Fruit fly (Drosophila melanogaster) whole organism, embryonic: ENCODE measurements around the gene RpL24-like.

Experiments
- Adf1 ChIP-seq: fragments of 200-800 bp; sonication (Bioruptor generic); IDR thresholded peaks from 2 replicates; pipeline ENCODE4 v1.3.6; 2022; ENCODE audit warnings: missing biosample characterization, missing genetic modification characterization
- CG10462 ChIP-seq: fragments of 200-800 bp; sonication (Bioruptor generic); optimal IDR thresholded peaks from 2 replicates; lab custom pipeline; 2016; ENCODE audit warnings: missing biosample characterization, missing genetic modification characterization
- CG12391 ChIP-seq: fragments of 200-800 bp; sonication (Bioruptor generic); optimal IDR thresholded peaks from 3 replicates; lab custom pipeline; 2018; ENCODE audit warnings: missing biosample characterization, mild to moderate bottlenecking, missing genetic modification characterization, moderate library complexity
- CG13775 ChIP-seq: fragments of 200-800 bp; sonication (Bioruptor generic); optimal IDR thresholded peaks from 3 replicates; lab custom pipeline; 2017; ENCODE audit warnings: missing biosample characterization, mild to moderate bottlenecking, missing genetic modification characterization
- CG15514 ChIP-seq: fragments of 200-800 bp; sonication (Bioruptor generic); optimal IDR thresholded peaks from 3 replicates; lab custom pipeline; 2017; ENCODE audit warnings: missing biosample characterization, missing genetic modification characterization, mild to moderate bottlenecking, moderate library complexity, missing genetic modification reagents
- CG1602 ChIP-seq: fragments of 200-800 bp; sonication (Bioruptor generic); optimal IDR thresholded peaks from 3 replicates; lab custom pipeline; 2016; ENCODE audit warnings: missing biosample characterization, missing genetic modification characterization
- CG16863 ChIP-seq: fragments of 200-800 bp; sonication (Bioruptor generic); optimal IDR thresholded peaks from 3 replicates; lab custom pipeline; 2016; ENCODE audit warnings: missing biosample characterization, missing genetic modification characterization
- CG17361 ChIP-seq: fragments of 200-800 bp; sonication (Bioruptor generic); IDR thresholded peaks from 3 replicates; pipeline ENCODE4 v1.3.6; 2022; ENCODE audit warnings: missing biosample characterization, missing genetic modification characterization
- CG17385 ChIP-seq: fragments of 200-800 bp; sonication (Bioruptor generic); optimal IDR thresholded peaks from 3 replicates; lab custom pipeline; 2018; ENCODE audit warnings: missing biosample characterization, mild to moderate bottlenecking, missing genetic modification characterization
- CG18476 ChIP-seq: fragments of 200-800 bp; sonication (Bioruptor generic); optimal IDR thresholded peaks from 2 replicates; lab custom pipeline; 2016; ENCODE audit warnings: missing biosample characterization, mild to moderate bottlenecking, missing genetic modification characterization
- CG18619 ChIP-seq: fragments of 200-800 bp; sonication (Bioruptor generic); optimal IDR thresholded peaks from 3 replicates; lab custom pipeline; 2017; ENCODE audit warnings: missing biosample characterization, mild to moderate bottlenecking, missing genetic modification characterization
- CG18764 ChIP-seq: fragments of 200-800 bp; sonication (Bioruptor generic); optimal IDR thresholded peaks from 3 replicates; lab custom pipeline; 2016; ENCODE audit warnings: missing biosample characterization, missing genetic modification characterization
- CG2129 ChIP-seq: fragments of 200-800 bp; sonication (Bioruptor generic); IDR thresholded peaks from 2 replicates; pipeline ENCODE4 v1.3.6; 2022; ENCODE audit warnings: missing biosample characterization, missing genetic modification characterization; ENCODE audit not compliant: partially characterized antibody
- CG2712 ChIP-seq: fragments of 200-800 bp; optimal IDR thresholded peaks from 3 replicates; lab custom pipeline; 2019; ENCODE audit warnings: missing biosample characterization, mild to moderate bottlenecking, missing genetic modification characterization, moderate library complexity
- CG3281 ChIP-seq: fragments of 200-800 bp; sonication (Bioruptor generic); optimal IDR thresholded peaks from 3 replicates; lab custom pipeline; 2017; ENCODE audit warnings: missing biosample characterization, mild to moderate bottlenecking, missing genetic modification characterization
- CG4707 ChIP-seq: fragments of 200-800 bp; sonication (Bioruptor generic); optimal IDR thresholded peaks from 2 replicates; lab custom pipeline; 2018; ENCODE audit warnings: missing biosample characterization, mild to moderate bottlenecking, missing genetic modification characterization, moderate library complexity
- CG6689 ChIP-seq: fragments of 200-800 bp; sonication (Bioruptor generic); IDR thresholded peaks from 2 replicates; pipeline ENCODE4 v1.3.6; 2022; ENCODE audit warnings: missing biosample characterization, missing genetic modification characterization
- CG6765 ChIP-seq: fragments of 200-800 bp; sonication (Bioruptor generic); optimal IDR thresholded peaks from 3 replicates; lab custom pipeline; 2017; ENCODE audit warnings: missing biosample characterization, mild to moderate bottlenecking, missing genetic modification characterization
- CG7839 ChIP-seq: fragments of 200-800 bp; sonication (Bioruptor generic); optimal IDR thresholded peaks from 3 replicates; lab custom pipeline; 2018; ENCODE audit warnings: missing biosample characterization, mild to moderate bottlenecking, missing genetic modification characterization, moderate library complexity
- CG9817 ChIP-seq: fragments of 200-800 bp; sonication (Bioruptor generic); optimal IDR thresholded peaks from 2 replicates; lab custom pipeline; 2018; ENCODE audit warnings: missing biosample characterization, mild to moderate bottlenecking, missing genetic modification characterization, moderate library complexity
- Dll ChIP-seq: fragments of 200-800 bp; sonication (Bioruptor generic); IDR thresholded peaks from 4 replicates; pipeline ENCODE4 v1.3.6; 2022; ENCODE audit warnings: missing biosample characterization, missing genetic modification characterization; ENCODE audit not compliant: partially characterized antibody
- HHEX ChIP-seq: fragments of 200-800 bp; sonication (Bioruptor generic); optimal IDR thresholded peaks from 3 replicates; lab custom pipeline; 2017; ENCODE audit warnings: missing biosample characterization, mild to moderate bottlenecking, missing genetic modification characterization, missing genetic modification reagents
- HLHmδ ChIP-seq: fragments of 200-800 bp; sonication (Bioruptor generic); optimal IDR thresholded peaks from 2 replicates; lab custom pipeline; 2018; ENCODE audit warnings: missing biosample characterization, mild to moderate bottlenecking, missing genetic modification characterization, moderate library complexity
- Hey ChIP-seq: fragments of 200-800 bp; sonication (Bioruptor generic); optimal IDR thresholded peaks from 3 replicates; lab custom pipeline; 2018; ENCODE audit warnings: missing biosample characterization, mild to moderate bottlenecking, missing genetic modification characterization
- Hr3 ChIP-seq: fragments of 200-800 bp; sonication (Bioruptor generic); optimal IDR thresholded peaks from 3 replicates; lab custom pipeline; 2016; ENCODE audit warnings: missing biosample characterization, missing genetic modification characterization
- Med ChIP-seq: fragments of 200-800 bp; sonication (Bioruptor generic); peaks from one replicate; lab custom pipeline; 2016; ENCODE audit warnings: missing biosample characterization, missing genetic modification characterization, mild to moderate bottlenecking, inconsistent platforms, moderate library complexity
- Oli ChIP-seq: fragments of 200-800 bp; sonication (Bioruptor generic); optimal IDR thresholded peaks from 2 replicates; lab custom pipeline; 2018; ENCODE audit warnings: missing biosample characterization, mild to moderate bottlenecking, missing genetic modification characterization, moderate library complexity
- Sox102F ChIP-seq: fragments of 200-800 bp; sonication (Bioruptor generic); optimal IDR thresholded peaks from 2 replicates; lab custom pipeline; 2018; ENCODE audit warnings: missing biosample characterization, mild to moderate bottlenecking, missing genetic modification characterization, moderate library complexity
- Sry-δ ChIP-seq: fragments of 200-800 bp; sonication (Bioruptor generic); optimal IDR thresholded peaks from 2 replicates; lab custom pipeline; 2016; ENCODE audit warnings: missing biosample characterization, missing genetic modification characterization
- Ssrp ChIP-seq: fragments of 200-800 bp; sonication (Bioruptor generic); optimal IDR thresholded peaks from 2 replicates; lab custom pipeline; 2018; ENCODE audit warnings: missing biosample characterization, mild to moderate bottlenecking, missing genetic modification characterization, moderate library complexity
- Xrp1 ChIP-seq: fragments of 200-800 bp; sonication (Bioruptor generic); IDR thresholded peaks from 2 replicates; pipeline ENCODE4 v1.3.6; 2022; ENCODE audit warnings: missing biosample characterization, missing genetic modification characterization
- ab ChIP-seq: fragments of 200-800 bp; sonication (Bioruptor generic); optimal IDR thresholded peaks from 2 replicates; lab custom pipeline; 2016; ENCODE audit warnings: missing biosample characterization, missing genetic modification characterization
- ato ChIP-seq: fragments of 200-800 bp; sonication (Bioruptor generic); IDR thresholded peaks from 2 replicates; pipeline ENCODE4 v1.3.6; 2022; ENCODE audit warnings: missing biosample characterization, missing genetic modification characterization; ENCODE audit not compliant: partially characterized antibody
- az2 ChIP-seq: fragments of 200-800 bp; sonication (Bioruptor generic); optimal IDR thresholded peaks from 3 replicates; lab custom pipeline; 2016; ENCODE audit warnings: missing biosample characterization, missing genetic modification characterization
- crp ChIP-seq, 2 experiments: fragments of 200-800 bp; sonication (Bioruptor generic); optimal IDR thresholded peaks; 2 replicates in 1 of 2; 3 replicates in 1 of 2; lab custom pipeline; 2017; ENCODE audit warnings: missing biosample characterization in 2 of 2, missing genetic modification characterization in 2 of 2, mild to moderate bottlenecking in 1 of 2, moderate library complexity in 1 of 2
- ewg ChIP-seq: fragments of 200-800 bp; sonication (Bioruptor generic); optimal IDR thresholded peaks from 3 replicates; lab custom pipeline; 2017; ENCODE audit warnings: mild to moderate bottlenecking, missing biosample characterization, missing genetic modification reagents, missing genetic modification characterization
- gcm ChIP-seq: fragments of 200-800 bp; sonication (Bioruptor generic); optimal IDR thresholded peaks from 2 replicates; lab custom pipeline; 2019; ENCODE audit warnings: missing biosample characterization, mild to moderate bottlenecking, missing genetic modification characterization, moderate library complexity
- grau ChIP-seq: fragments of 200-800 bp; optimal IDR thresholded peaks from 3 replicates; lab custom pipeline; 2019; ENCODE audit warnings: missing biosample characterization, mild to moderate bottlenecking, missing genetic modification characterization, moderate library complexity
- ind ChIP-seq: fragments of 200-800 bp; sonication (Bioruptor generic); optimal IDR thresholded peaks from 3 replicates; lab custom pipeline; 2016; ENCODE audit warnings: missing biosample characterization, missing genetic modification characterization
- jing ChIP-seq: fragments of 200-800 bp; sonication (Bioruptor generic); optimal IDR thresholded peaks from 2 replicates; lab custom pipeline; 2018; ENCODE audit warnings: missing biosample characterization, mild to moderate bottlenecking, missing genetic modification characterization
- kay ChIP-seq: fragments of 200-800 bp; sonication (Bioruptor generic); optimal IDR thresholded peaks from 2 replicates; lab custom pipeline; 2016; ENCODE audit warnings: missing biosample characterization, missing genetic modification characterization
- kni ChIP-seq: fragments of 200-800 bp; sonication (Bioruptor generic); optimal IDR thresholded peaks from 3 replicates; lab custom pipeline; 2017; ENCODE audit warnings: mild to moderate bottlenecking, missing biosample characterization, missing genetic modification reagents, missing genetic modification characterization
- lilli ChIP-seq: fragments of 200-800 bp; sonication (Bioruptor generic); optimal IDR thresholded peaks from 3 replicates; lab custom pipeline; 2016; ENCODE audit warnings: missing biosample characterization, missing genetic modification characterization
- org-1 ChIP-seq: fragments of 200-800 bp; sonication (Bioruptor generic); optimal IDR thresholded peaks from 2 replicates; lab custom pipeline; 2017; ENCODE audit warnings: missing biosample characterization, missing genetic modification characterization
- otp ChIP-seq: fragments of 200-800 bp; sonication (Bioruptor generic); IDR thresholded peaks from 3 replicates; pipeline ENCODE4, ENCODE4 v1.3.6; 2022; ENCODE audit warnings: missing biosample characterization, missing genetic modification characterization
- row ChIP-seq: fragments of 200-800 bp; sonication (Bioruptor generic); IDR thresholded peaks from 3 replicates; pipeline ENCODE4 v1.3.6; 2022; ENCODE audit warnings: missing biosample characterization, missing genetic modification characterization
- sob ChIP-seq: fragments of 200-800 bp; sonication (Bioruptor generic); IDR thresholded peaks from 2 replicates; pipeline ENCODE4 v1.3.6; 2022; ENCODE audit warnings: missing biosample characterization, missing genetic modification characterization
- tup ChIP-seq: fragments of 200-800 bp; sonication (Bioruptor generic); optimal IDR thresholded peaks from 2 replicates; lab custom pipeline; 2016; ENCODE audit warnings: missing biosample characterization, mild to moderate bottlenecking, missing genetic modification characterization, moderate library complexity
- zfh2 ChIP-seq: fragments of 200-800 bp; sonication (Bioruptor generic); optimal IDR thresholded peaks from 2 replicates; lab custom pipeline; 2016; ENCODE audit warnings: missing biosample characterization, missing genetic modification characterization

The RpL24-like gene

dm6 chr3R:11454210-11454904 is 23.0 kb upstream of the RpL24-like start (continued):
- TF ChIP-seq lilli (GFP tag; lab: Kevin White, UChicago) = peak; percentile 70
- TF ChIP-seq Ssrp (tag; lab: Kevin White, UChicago) = peak; percentile 20
- TF ChIP-seq Oli (tag; lab: Kevin White, UChicago) = peak; percentile 61
- TF ChIP-seq CG17361 (GFP tag; lab: Robert Waterston, UW) = peak; percentile 72
- peak; percentile 58 for TF ChIP-seq CG13775
- peak; percentile 63 for TF ChIP-seq Sox102F (GFP tag; lab: Kevin White, UChicago)
- TF ChIP-seq CG7839 = peak; percentile 77
- TF ChIP-seq CG10462 (GFP tag; lab: Kevin White, UChicago) = peak; percentile 6
- TF ChIP-seq CG1602 (GFP tag; lab: Kevin White, UChicago) = peak; percentile 29
- TF ChIP-seq Med (GFP tag; lab: Kevin White, UChicago) = peak; percentile 93
- peak; percentile 59; the same call in 1 of the 2 replicates for TF ChIP-seq sob (GFP tag; lab: Robert Waterston, UW)
- no peak for TF ChIP-seq CG4707
- TF ChIP-seq org-1 = peak; percentile 48
- no peak for TF ChIP-seq tup (GFP tag; lab: Kevin White, UChicago)
- TF ChIP-seq CG18764 (GFP tag; lab: Kevin White, UChicago) = peak; percentile 18
- TF ChIP-seq az2 (GFP tag; lab: Kevin White, UChicago) = no peak
- 0 out of 2 replicates have a peak, but pooled peaks have one; percentile 25 for TF ChIP-seq Adf1 (GFP tag; lab: Robert Waterston, UW)
- peak in 1 of 2 experiments; percentile 4 for TF ChIP-seq crp (GFP tag; optimal IDR thresholded peaks at IDR 0.05; lab: Kevin White, UChicago)
- no peak for TF ChIP-seq gcm (GFP tag; lab: Kevin White, UChicago)
- TF ChIP-seq Hr3 (GFP tag; lab: Kevin White, UChicago) = peak; percentile 65
- TF ChIP-seq CG3281 = peak; percentile 74
- no peak for TF ChIP-seq ato (GFP tag; lab: Robert Waterston, UW)
- TF ChIP-seq ind = peak; percentile 59
- TF ChIP-seq CG17385 (GFP tag; lab: Kevin White, UChicago) = peak; percentile 13
- TF ChIP-seq ewg (GFP tag; lab: Kevin White, UChicago) = no peak
- peak; percentile 32 for TF ChIP-seq CG2712 (tag; lab: Kevin White, UChicago)
- TF ChIP-seq CG15514 = peak; percentile 40
- TF ChIP-seq zfh2 = peak; percentile 86
- peak; percentile 58 for TF ChIP-seq CG6689 (GFP tag; lab: Robert Waterston, UW)
- TF ChIP-seq CG18476 = no peak
- TF ChIP-seq kni (GFP tag; lab: Kevin White, UChicago) = no peak
- TF ChIP-seq Sry-δ (GFP tag; lab: Kevin White, UChicago) = no peak
- TF ChIP-seq kay (GFP tag; lab: Kevin White, UChicago) = peak; percentile 55
- TF ChIP-seq CG16863 (GFP tag; lab: Kevin White, UChicago) = peak; percentile 3
- TF ChIP-seq HLHmδ (GFP tag; lab: Kevin White, UChicago) = no peak
- no peak for TF ChIP-seq otp (GFP tag; lab: Robert Waterston, UW)
- TF ChIP-seq Dll (GFP tag; lab: Robert Waterston, UW) = no peak
- TF ChIP-seq HHEX = peak; percentile 71
- peak; percentile 68 for TF ChIP-seq CG18619 (GFP tag; lab: Kevin White, UChicago)
- peak; percentile 67 for TF ChIP-seq grau (tag; lab: Kevin White, UChicago)
- no peak for TF ChIP-seq CG2129 (GFP tag; lab: Robert Waterston, UW)
- TF ChIP-seq row (GFP tag; lab: Robert Waterston, UW) = peak; percentile 72
- peak; percentile 2 for TF ChIP-seq ab (GFP tag; lab: Kevin White, UChicago)
- peak; percentile 55 for TF ChIP-seq CG12391 (tag; lab: Kevin White, UChicago)
- 0 out of 2 replicates have a peak, but pooled peaks have one; percentile 27 for TF ChIP-seq Xrp1 (GFP tag; lab: Robert Waterston, UW)
- no peak for TF ChIP-seq jing (GFP tag; lab: Kevin White, UChicago)
- no peak for TF ChIP-seq Hey (tag; lab: Kevin White, UChicago)
- TF ChIP-seq CG9817 (tag; lab: Kevin White, UChicago) = peak; percentile 79
- peak; percentile 33 for TF ChIP-seq CG6765 (GFP tag; lab: Kevin White, UChicago)
